Fruit fly (Drosophila melanogaster): Measurements from ENCODE around the gene Sh3beta.

Gene Sh3beta

dm6 chr3L:7360324-7360852 is 8.7 kb downstream of the Sh3beta start, which contains the start of gene Sec63 (continued):
- peak; percentile 27 for TF ChIP-seq Sry-β (GFP tag; optimal IDR thresholded peaks at IDR 0.05)
- peak; percentile 2 for TF ChIP-seq CG3838 (GFP tag; optimal IDR thresholded peaks at IDR 0.05)
- no peak for TF ChIP-seq kay (GFP tag; optimal IDR thresholded peaks at IDR 0.05)
- TF ChIP-seq CG31441 (GFP tag; IDR thresholded peaks at IDR 0.05), result peak; percentile 51; the same call in 1 of the 2 replicates
- TF ChIP-seq CG30403 (GFP tag; optimal IDR thresholded peaks at IDR 0.05), result peak; percentile 46
- no peak for TF ChIP-seq otp (GFP tag; IDR thresholded peaks at IDR 0.05)
- peak; percentile 68; the same call in 1 of the 3 replicates for TF ChIP-seq CG11456 (GFP tag; IDR thresholded peaks at IDR 0.05)
- peak; percentile 1 for TF ChIP-seq Myb (GFP tag; optimal IDR thresholded peaks at IDR 0.05)
- no peak for TF ChIP-seq Atf-2 (GFP tag; optimal IDR thresholded peaks at IDR 0.05)
- TF ChIP-seq Mad (GFP tag; optimal IDR thresholded peaks at IDR 0.05), result no peak
- TF ChIP-seq fru (optimal IDR thresholded peaks at IDR 0.05), result no peak
- TF ChIP-seq CG10274 (GFP tag; optimal IDR thresholded peaks at IDR 0.05), result no peak
- TF ChIP-seq CG2116 (GFP tag; optimal IDR thresholded peaks at IDR 0.05), result peak; percentile 78
- TF ChIP-seq ash1 (GFP tag; optimal IDR thresholded peaks at IDR 0.05), result no peak
- no peak for TF ChIP-seq ATbp (GFP tag; optimal IDR thresholded peaks at IDR 0.05)
- TF ChIP-seq CG14965 (GFP tag; optimal IDR thresholded peaks at IDR 0.05; ENCODE audit: borderline replicate concordance), result no peak
- TF ChIP-seq fd3F (GFP tag; optimal IDR thresholded peaks at IDR 0.05), result no peak
- TF ChIP-seq CG8924 (tag; optimal IDR thresholded peaks at IDR 0.05), result peak; percentile 36
- TF ChIP-seq CG17385 (GFP tag; optimal IDR thresholded peaks at IDR 0.05), result no peak
- TF ChIP-seq gro (GFP tag; optimal IDR thresholded peaks at IDR 0.05), result peak; percentile 76
- peak; percentile 65 for TF ChIP-seq trem (tag; optimal IDR thresholded peaks at IDR 0.05)
- TF ChIP-seq PHDP (tag; optimal IDR thresholded peaks at IDR 0.05), result no peak
- peak; percentile 74 for TF ChIP-seq CG3847 (GFP tag; IDR thresholded peaks at IDR 0.05)
- TF ChIP-seq sim (GFP tag; IDR thresholded peaks at IDR 0.05), result no peak
- no peak for TF ChIP-seq sqz (GFP tag; optimal IDR thresholded peaks at IDR 0.05)
- no peak for TF ChIP-seq CG12236 (GFP tag; optimal IDR thresholded peaks at IDR 0.05)
- peak; percentile 4; the same call in 1 of the 4 replicates for TF ChIP-seq Gug (GFP tag; IDR thresholded peaks at IDR 0.05)
- TF ChIP-seq rib (GFP tag; IDR thresholded peaks at IDR 0.05), result no peak
- no peak for TF ChIP-seq tx (GFP tag; optimal IDR thresholded peaks at IDR 0.05)
- peak; percentile 53 for TF ChIP-seq CG6272 (GFP tag; IDR thresholded peaks at IDR 0.05)
- TF ChIP-seq nom (GFP tag; optimal IDR thresholded peaks at IDR 0.05), result no peak
- TF ChIP-seq pb (GFP tag; optimal IDR thresholded peaks at IDR 0.05), result peak; percentile 11
- TF ChIP-seq CG42726 (GFP tag; IDR thresholded peaks at IDR 0.05; ENCODE audit: partially characterized antibody), result peak; percentile 94
- peak; percentile 87 for TF ChIP-seq hb (GFP tag; IDR thresholded peaks at IDR 0.05; ENCODE audit: partially characterized antibody)
- TF ChIP-seq cato (GFP tag; optimal IDR thresholded peaks at IDR 0.05; ENCODE audit: borderline replicate concordance), result peak; percentile 36
- TF ChIP-seq Dip2 (GFP tag; IDR thresholded peaks at IDR 0.05), result no peak
- TF ChIP-seq vfl (GFP tag; optimal IDR thresholded peaks at IDR 0.05), result peak; percentile 4
- no peak for TF ChIP-seq Elba2 (GFP tag; optimal IDR thresholded peaks at IDR 0.05)
- TF ChIP-seq Lim3 (GFP tag; IDR thresholded peaks at IDR 0.05), result no peak
- TF ChIP-seq Atf6 (GFP tag; IDR thresholded peaks at IDR 0.05), result no peak; the same call in 1 of the 2 replicates
- peak; percentile 76 for TF ChIP-seq CG12659 (GFP tag; optimal IDR thresholded peaks at IDR 0.05)
- TF ChIP-seq cas (GFP tag; IDR thresholded peaks at IDR 0.05), result 0 out of 2 replicates have a peak, but pooled peaks have one; percentile 34
- no peak for TF ChIP-seq dan (GFP tag; IDR thresholded peaks at IDR 0.05)
- TF ChIP-seq CG1233 (GFP tag; optimal IDR thresholded peaks at IDR 0.05), result no peak
- no peak for TF ChIP-seq Mes4 (GFP tag; optimal IDR thresholded peaks at IDR 0.05)
- TF ChIP-seq pfk (GFP tag; optimal IDR thresholded peaks at IDR 0.05), result peak; percentile 93
- TF ChIP-seq CG12155 (GFP tag; optimal IDR thresholded peaks at IDR 0.05), result peak; percentile 91
- peak; percentile 59 for TF ChIP-seq Hr3 (GFP tag; optimal IDR thresholded peaks at IDR 0.05)
- TF ChIP-seq CG33557 (GFP tag; optimal IDR thresholded peaks at IDR 0.05), result no peak
- peak; percentile 34 for TF ChIP-seq HHEX (GFP tag; optimal IDR thresholded peaks at IDR 0.05)
- TF ChIP-seq sens-2 (GFP tag; IDR thresholded peaks at IDR 0.05), result no peak
